Worm (Caenorhabditis elegans) whole organism, dauer: ENCODE measurements around the gene ZK892.3.
"Not testable (repeated sequence)": the region's sequence is repeated elsewhere in the genome, so short reads cannot be mapped to it uniquely, and the experiment has no call there.

Source experiments
- unc-62 ChIP-seq: sonication (generic microtip); optimal IDR thresholded peaks from 2 replicates; lab custom pipeline; 2017; ENCODE audit warnings: missing biosample characterization, missing genetic modification reagents, missing genetic modification characterization

Gene ZK892.3

ce11 chrII:9984866-9985336, 16.7 kb upstream of the ZK892.3 start:
- no peak for TF ChIP-seq unc-62

ce11 chrII:9986635-9987575, 14.7 kb upstream of the ZK892.3 start:
- TF ChIP-seq unc-62: no peak

DNA sequence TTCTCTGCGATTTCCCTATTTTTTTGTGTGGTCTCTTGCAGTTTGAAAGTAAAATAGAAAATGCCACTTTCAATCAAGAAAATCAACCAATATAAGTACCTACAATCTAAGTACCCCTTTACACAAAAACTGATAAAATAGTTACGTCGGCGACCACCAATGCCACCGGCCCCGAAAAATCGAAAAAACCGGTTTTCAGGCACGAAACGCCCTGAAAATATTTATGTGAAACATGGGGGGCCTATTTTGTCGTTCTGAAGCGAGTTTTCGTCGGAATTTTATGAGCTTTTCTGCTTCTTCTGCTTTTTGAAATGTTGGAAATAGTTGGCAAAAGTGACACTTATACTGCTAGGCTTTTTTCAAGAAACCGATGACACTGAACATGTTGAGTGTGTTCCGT, 13.0 kb upstream of the ZK892.3 start:
- no peak for TF ChIP-seq unc-62

DNA sequence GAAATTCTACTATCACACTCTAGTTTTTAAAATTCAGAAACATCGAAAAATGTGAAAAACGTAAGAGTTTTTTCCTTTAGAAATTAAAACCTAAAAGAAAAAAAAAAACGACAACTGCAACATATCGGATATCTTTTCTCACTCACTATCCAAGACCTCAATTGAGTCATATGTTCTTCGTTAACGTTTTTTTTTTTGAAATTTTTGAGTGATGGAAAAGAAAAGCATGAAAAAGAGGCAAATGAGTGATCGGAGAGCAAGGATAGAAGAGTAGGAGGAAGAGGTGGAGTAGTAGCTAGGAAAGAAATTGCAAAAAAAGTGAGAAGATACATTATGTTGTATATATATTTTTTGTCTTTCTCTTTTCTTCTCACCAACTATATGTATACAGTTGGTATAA, 12.1 kb upstream of the ZK892.3 start:
- TF ChIP-seq unc-62: no peak

- TF ChIP-seq unc-62: no peak
Observed at ce11 chrII:9990812-9991211, 10.8 kb upstream of the ZK892.3 start, which contains the start of gene lec-3. lec-3 (plus strand) TSS chrII:9991112.

- no peak for TF ChIP-seq unc-62
Observed at ce11 chrII:9992474-9992873, 9.2 kb upstream of the ZK892.3 start.

ce11 chrII:9994679-9995078, 7.0 kb upstream of the ZK892.3 start:
- TF ChIP-seq unc-62: no peak

DNA sequence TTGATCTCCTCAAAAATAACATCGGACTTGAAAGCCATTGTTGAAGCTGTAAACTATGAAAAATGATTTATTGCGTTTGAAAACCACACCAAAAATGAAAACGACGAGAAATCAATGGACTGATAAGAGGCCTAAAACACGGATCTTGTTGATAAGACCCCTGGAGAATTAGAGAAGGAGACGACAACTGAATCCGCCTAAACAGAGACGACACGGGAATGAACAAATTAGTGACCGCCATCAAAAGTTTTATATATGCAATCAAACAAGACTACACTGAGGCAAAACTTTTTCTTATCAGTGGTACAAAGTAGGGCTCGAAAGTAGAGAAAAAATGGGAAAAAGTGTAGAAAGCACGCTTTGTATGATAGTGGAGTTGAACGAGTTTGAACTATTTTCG, 581 bp upstream of the ZK892.3 start, which contains the start of gene nlt-1:
nlt-1 (minus strand) TSS at position 78 of the 400 bp plus-strand sequence.
- no peak for TF ChIP-seq unc-62

DNA sequence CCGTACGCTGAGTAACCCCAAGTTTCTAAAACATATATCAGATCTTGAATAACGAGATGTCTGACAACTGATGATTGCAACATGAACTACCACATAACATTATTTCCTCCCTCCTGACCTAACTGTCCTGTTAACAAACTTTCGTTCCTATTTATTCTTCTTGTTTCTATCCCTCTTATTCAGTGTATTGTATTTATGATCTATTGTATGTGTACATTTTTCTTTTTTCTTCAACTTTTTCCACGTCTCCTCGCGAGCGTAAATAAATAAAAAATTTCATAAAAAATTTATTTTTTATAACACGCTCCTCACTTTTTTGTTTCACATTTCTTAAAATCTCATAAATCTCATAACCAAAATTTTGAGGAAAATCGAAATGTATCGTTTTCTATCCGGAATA, 4.6 kb downstream of the ZK892.3 start, which contains the start of gene ZK892.4:
ZK892.4 (plus strand) TSS at position 301 of the 400 bp plus-strand sequence.
- TF ChIP-seq unc-62: not testable (repeated sequence)

ce11 chrII:10007917-10008316, 6.3 kb downstream of the ZK892.3 start, which contains the start of gene ZK892.5:
ZK892.5 (plus strand) TSS chrII:10008217.
- TF ChIP-seq unc-62: no peak

ce11 chrII:10008552-10008951, 6.9 kb downstream of the ZK892.3 start:
- TF ChIP-seq unc-62: no peak

DNA sequence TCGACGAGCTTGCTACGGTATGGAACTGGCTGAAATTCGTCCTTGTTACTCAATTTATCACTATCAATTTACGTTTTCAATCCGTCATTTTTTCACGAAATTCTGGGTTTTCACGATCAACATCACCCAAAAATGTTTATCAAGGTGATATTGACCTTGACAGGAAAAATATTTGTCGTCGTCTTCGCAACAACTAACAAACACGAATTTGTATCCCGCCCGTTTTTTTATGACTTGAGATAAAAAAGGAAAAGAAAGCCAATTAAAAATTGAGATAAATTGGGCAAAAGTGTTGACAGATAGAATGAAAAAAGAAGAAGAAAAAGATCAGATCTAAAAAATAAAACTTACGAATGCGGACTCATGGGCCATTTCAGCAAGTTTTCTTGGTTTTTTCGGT, 9.3 kb downstream of the ZK892.3 start:
- TF ChIP-seq unc-62: no peak

- no peak for TF ChIP-seq unc-62
Observed at ce11 chrII:10011733-10012132, 10.1 kb downstream of the ZK892.3 start.

ce11 chrII:10012490-10012889, 10.8 kb downstream of the ZK892.3 start:
- no peak for TF ChIP-seq unc-62

DNA sequence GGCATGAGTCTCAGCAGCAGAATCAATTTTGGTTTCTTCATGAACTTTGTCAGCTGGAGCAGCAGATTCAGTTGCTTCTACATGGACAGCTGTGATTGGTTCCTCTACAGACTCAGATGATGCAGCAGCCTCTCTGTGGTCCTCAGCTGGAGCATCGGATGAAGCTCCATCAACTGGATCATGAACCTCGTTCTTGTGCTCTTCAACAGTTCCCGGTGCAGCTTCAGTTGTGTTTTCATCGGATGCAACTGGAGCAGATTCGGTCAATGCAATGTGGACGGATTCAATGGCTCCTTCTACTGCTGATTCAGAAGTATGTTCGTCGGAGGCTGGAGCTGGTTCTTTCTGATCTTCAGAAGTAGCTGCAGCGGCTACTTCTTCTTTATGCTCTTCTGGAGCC, 12.7 kb downstream of the ZK892.3 start:
- no peak for TF ChIP-seq unc-62

DNA sequence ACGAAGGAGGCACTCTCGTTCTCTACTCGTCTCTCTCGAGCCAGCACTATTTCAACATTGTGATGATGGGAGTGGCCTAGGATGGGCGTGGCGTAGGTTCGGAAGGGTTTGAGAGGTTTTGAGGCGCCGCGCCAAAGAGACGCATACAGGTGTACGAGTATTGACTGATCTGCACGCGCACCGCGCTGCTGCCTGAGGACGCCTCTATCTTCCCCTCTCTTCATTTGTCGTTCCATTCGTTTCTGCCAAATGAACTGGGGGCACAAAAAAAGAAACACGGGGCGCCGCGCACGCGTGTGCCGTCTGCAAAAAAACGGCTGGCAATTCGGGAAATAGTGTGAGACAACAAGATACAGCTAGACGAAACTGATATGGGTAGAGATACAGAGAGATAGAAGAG, 14.4 kb downstream of the ZK892.3 start, which contains the start of gene lec-2:
lec-2 (minus strand) TSS at position 171 of the 400 bp plus-strand sequence.
- TF ChIP-seq unc-62: no peak

DNA sequence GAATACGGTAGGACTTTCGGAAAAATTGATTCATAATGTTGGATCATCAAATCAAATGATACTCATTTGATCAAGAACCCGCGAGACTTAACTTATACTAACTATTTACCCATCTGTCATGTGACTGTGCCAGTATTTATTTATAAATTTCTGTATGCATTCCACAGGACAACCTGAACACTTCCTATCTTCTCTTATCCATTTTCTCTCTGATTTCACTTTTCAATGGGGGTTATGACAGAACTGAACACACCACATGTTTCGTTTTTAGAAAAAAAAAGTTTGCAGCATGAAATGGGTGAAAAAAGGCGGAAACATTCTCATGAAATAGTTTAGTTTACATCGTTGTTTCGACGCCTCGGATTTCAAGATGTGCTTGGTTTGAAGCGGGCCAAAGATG, 15.9 kb downstream of the ZK892.3 start:
- TF ChIP-seq unc-62: no peak

DNA sequence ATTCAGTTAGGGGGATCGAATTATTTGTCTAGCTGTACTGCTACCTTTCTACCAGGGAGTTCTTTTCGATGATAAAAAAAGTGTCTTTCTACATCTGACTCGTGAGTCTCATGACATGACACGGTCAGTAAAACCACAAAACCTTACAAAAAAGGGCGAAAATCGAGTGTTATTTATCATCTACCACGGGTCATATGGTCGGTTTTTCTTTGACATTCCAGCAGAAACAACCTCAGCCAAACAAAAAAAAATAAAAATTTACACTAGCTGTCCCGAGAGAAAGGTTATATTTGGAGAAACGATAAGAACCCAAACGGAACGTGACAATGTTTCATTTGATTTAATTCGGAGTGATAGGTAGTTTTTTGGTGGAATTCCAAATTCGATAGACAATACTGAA, 18.0 kb downstream of the ZK892.3 start:
- no peak for TF ChIP-seq unc-62
